Fruit fly (Drosophila melanogaster): Measurements from ENCODE around the gene CG5194.
A peak's percentile ranks its signal among the peaks of the same experiment; 100 is the strongest.

DNA sequence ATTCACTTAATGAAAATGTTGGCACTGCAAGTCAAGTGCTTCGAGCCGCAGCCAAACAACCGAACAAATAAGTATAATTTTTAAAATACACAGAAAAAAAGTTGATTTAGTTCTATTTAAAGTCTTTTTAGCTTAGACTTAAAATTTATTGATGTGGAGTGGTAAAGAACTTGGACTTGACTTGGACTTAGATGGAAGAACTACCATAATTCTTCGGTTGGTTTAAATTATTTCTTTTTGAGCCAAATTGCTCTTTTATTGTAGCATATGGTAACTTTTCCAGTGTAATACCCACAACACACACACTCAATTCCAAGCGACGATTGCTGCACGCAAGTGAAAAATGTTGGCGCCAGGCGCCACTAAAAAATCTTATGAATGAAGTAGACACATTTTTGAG, 18.4 kb upstream of the CG5194 start:
- TF ChIP-seq klu (GFP tag; IDR thresholded peaks at IDR 0.05) = no peak
- no peak for TF ChIP-seq org-1 (GFP tag; optimal IDR thresholded peaks at IDR 0.05)
- TF ChIP-seq NK7.1 (GFP tag; optimal IDR thresholded peaks at IDR 0.05) = peak; percentile 12
- TF ChIP-seq CG13424 (tag; optimal IDR thresholded peaks at IDR 0.05) = peak; percentile 59
- no peak for TF ChIP-seq pfk (GFP tag; optimal IDR thresholded peaks at IDR 0.05)
- no peak for TF ChIP-seq Dad (GFP tag; optimal IDR thresholded peaks at IDR 0.05)
- peak; percentile 51; the same call in 1 of the 2 replicates for TF ChIP-seq CG31441 (GFP tag; IDR thresholded peaks at IDR 0.05)
- no peak for TF ChIP-seq CG1792 (GFP tag; optimal IDR thresholded peaks at IDR 0.05)

All from whole organism, embryonic.